Fruit fly (Drosophila melanogaster) whole organism: ENCODE results near the gene CG17637.

ENCODE experiments used
- CG8478 ChIP-seq: fragments of >200 bp; optimal IDR thresholded peaks from 2 replicates; lab custom pipeline; 2018; ENCODE audit warnings: inconsistent platforms
- psq ChIP-seq: fragments of >200 bp; optimal IDR thresholded peaks from 2 replicates; lab custom pipeline; 2017
- usp ChIP-seq: fragments of >200 bp; optimal IDR thresholded peaks from 2 replicates; lab custom pipeline; 2017; ENCODE audit warnings: missing biosample characterization, missing genetic modification characterization, mixed read lengths

DNA sequence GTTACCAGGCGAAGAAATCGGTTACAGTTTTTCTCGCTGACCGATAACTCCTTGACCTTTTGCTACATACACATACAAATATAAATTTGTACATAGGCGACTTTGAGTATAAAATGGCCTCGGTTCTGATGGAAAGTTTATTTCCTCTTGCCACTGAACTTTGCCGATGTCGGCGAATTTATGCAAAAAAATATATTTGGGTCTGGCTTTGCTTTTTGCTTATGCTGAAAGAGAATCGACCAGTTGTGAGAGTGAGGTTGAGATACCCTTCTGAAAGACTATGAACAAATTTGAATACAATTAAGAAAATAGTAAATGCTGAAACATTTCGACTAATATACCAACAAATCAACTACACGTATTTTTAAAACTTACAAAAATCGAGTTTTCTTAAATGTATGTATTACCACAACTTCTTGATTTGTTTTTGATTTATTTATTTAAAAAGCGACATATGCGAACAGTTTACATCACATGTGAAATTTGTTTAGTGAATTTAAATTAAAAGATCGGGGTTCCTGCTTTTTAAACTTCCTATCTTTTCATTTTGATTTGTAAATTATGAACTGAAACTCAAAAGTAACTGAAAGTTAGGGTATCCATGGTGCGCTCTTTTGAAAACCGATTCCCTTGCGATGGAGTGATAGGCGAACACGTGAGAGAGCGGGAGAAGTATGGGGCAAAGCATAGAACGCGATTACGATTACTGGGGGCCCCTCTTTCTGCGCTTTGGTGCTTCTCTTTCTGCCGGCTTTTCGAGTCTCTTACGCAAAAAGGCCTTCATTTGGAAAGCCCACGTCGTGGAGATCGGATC is 5.3 kb downstream of the CG17637 start:
- TF ChIP-seq CG8478 (lab: Kevin White, UChicago) (no peak), usp (no peak), psq (lab: Kevin White, UChicago) (no peak)
